Worm (Caenorhabditis elegans): ENCODE data around the gene R08F11.7.

The R08F11.7 gene

ce11 chrV:3756887-3757286, 33.0 kb upstream of the R08F11.7 start, which contains the start of gene gid-7:
TSS of gene gid-7 (minus strand) at chrV:3757074.
- TF ChIP-seq dpl-1 (GFP tag; optimal IDR thresholded peaks at IDR 0.05) (peak; percentile 28 to 61 (median 60)), sup-37 (GFP tag; optimal IDR thresholded peaks at IDR 0.05) (no peak), nhr-85 (tag) (peak; percentile 66), lin-35 (GFP tag; optimal IDR thresholded peaks at IDR 0.05) (peak; percentile 56 to 61), unc-98 (GFP tag; IDR thresholded peaks at IDR 0.05) (no peak), nhr-77 (tag; optimal IDR thresholded peaks at IDR 0.05) (no peak), nhr-20 (tag; optimal IDR thresholded peaks at IDR 0.05) (peak; percentile 59), irx-1 (tag; optimal IDR thresholded peaks at IDR 0.05) (peak; percentile 8), elt-2 (tag; optimal IDR thresholded peaks at IDR 0.05) (no peak), swsn-7 (tag; optimal IDR thresholded peaks at IDR 0.05) (peak; percentile 54), efl-1 (optimal IDR thresholded peaks at IDR 0.05) (peak; percentile 75 to 79), efl-1 (GFP tag; optimal IDR thresholded peaks at IDR 0.05 in 1 of 2) (peak; percentile 67 to 96), mdl-1 (tag; optimal IDR thresholded peaks at IDR 0.05) (peak in 1 of 2 experiments; percentile 39), xbp-1 (tag; optimal IDR thresholded peaks at IDR 0.05) (peak; percentile 35), grh-1 (GFP tag; IDR thresholded peaks at IDR 0.05) (no peak), tlp-1 (tag; optimal IDR thresholded peaks at IDR 0.05) (no peak), nhr-11 (tag; optimal IDR thresholded peaks at IDR 0.05) (peak; percentile 4), nhr-47 (tag; optimal IDR thresholded peaks at IDR 0.05) (peak; percentile 40), lsy-2 (tag; optimal IDR thresholded peaks at IDR 0.05) (peak; percentile 36 to 45), ets-5 (GFP tag; IDR thresholded peaks at IDR 0.05) (no peak), dsc-1 (tag; optimal IDR thresholded peaks at IDR 0.05) (peak; percentile 28), sptf-1 (tag; optimal IDR thresholded peaks at IDR 0.05) (no peak), snu-23 (GFP tag; optimal IDR thresholded peaks at IDR 0.05) (peak; percentile 67), skn-1 (tag; optimal IDR thresholded peaks at IDR 0.05) (peak; percentile 17), ama-1 (optimal IDR thresholded peaks at IDR 0.05) (no peak), nhr-12 (tag; optimal IDR thresholded peaks at IDR 0.05) (no peak), egl-27 (tag; optimal IDR thresholded peaks at IDR 0.05) (no peak), unc-86 (tag; optimal IDR thresholded peaks at IDR 0.05) (peak; percentile 33), fos-1 (tag; optimal IDR thresholded peaks at IDR 0.05) (no peak), C16A3.4 (tag; optimal IDR thresholded peaks at IDR 0.05) (no peak), tbx-2 (tag; optimal IDR thresholded peaks at IDR 0.05) (peak; percentile 39), mep-1 (tag; optimal IDR thresholded peaks at IDR 0.05) (peak; percentile 66)

ce11 chrV:3759419-3759915, 30.4 kb upstream of the R08F11.7 start, which contains the start of gene chk-1:
TSS of gene chk-1 (minus strand) at chrV:3759469.
- no peak for TF ChIP-seq alr-1 (tag; optimal IDR thresholded peaks at IDR 0.05; ENCODE audit: borderline replicate concordance)
- no peak for TF ChIP-seq hlh-17 (GFP tag; optimal IDR thresholded peaks at IDR 0.05; ENCODE audit: borderline replicate concordance)
- peak; percentile 25 for TF ChIP-seq isw-1 (GFP tag; IDR thresholded peaks at IDR 0.05)
- peak; percentile 91 to 96 for TF ChIP-seq lin-35 (GFP tag; optimal IDR thresholded peaks at IDR 0.05)
- TF ChIP-seq dpl-1 (GFP tag; optimal IDR thresholded peaks at IDR 0.05) = peak; percentile 92 to 96 (median 94)
- peak; percentile 6 for TF ChIP-seq jun-1 (tag; optimal IDR thresholded peaks at IDR 0.05)
- no peak for TF ChIP-seq nhr-84 (tag; optimal IDR thresholded peaks at IDR 0.05)
- TF ChIP-seq nhr-85 (tag) = peak; percentile 77
- TF ChIP-seq nhr-47 (tag; optimal IDR thresholded peaks at IDR 0.05) = peak; percentile 76
- peak; percentile 12 for TF ChIP-seq fkh-10 (GFP tag; optimal IDR thresholded peaks at IDR 0.05)
- TF ChIP-seq lsy-2 (tag; optimal IDR thresholded peaks at IDR 0.05) = peak; percentile 66 to 83
- TF ChIP-seq nhr-19 (GFP tag; conservative IDR thresholded peaks at IDR 0.05) = peak; percentile 60
- TF ChIP-seq xbp-1 (tag; optimal IDR thresholded peaks at IDR 0.05) = peak; percentile 67
- TF ChIP-seq grh-1 (GFP tag; IDR thresholded peaks at IDR 0.05) = peak; percentile 12; the same call in 1 of the 2 replicates
- peak; percentile 47 for TF ChIP-seq unc-130 (tag; optimal IDR thresholded peaks at IDR 0.05)
- peak; percentile 21 for TF ChIP-seq irx-1 (tag; optimal IDR thresholded peaks at IDR 0.05)
- TF ChIP-seq fkh-4 (tag; optimal IDR thresholded peaks at IDR 0.05; ENCODE audit: borderline replicate concordance) = no peak
- no peak for TF ChIP-seq sptf-1 (tag; optimal IDR thresholded peaks at IDR 0.05)
- no peak for TF ChIP-seq sup-37 (GFP tag; optimal IDR thresholded peaks at IDR 0.05)
- no peak for TF ChIP-seq elt-2 (tag; optimal IDR thresholded peaks at IDR 0.05)
- TF ChIP-seq blmp-1 (tag; optimal IDR thresholded peaks at IDR 0.05) = peak; percentile 61
- peak; percentile 43 for TF ChIP-seq F16B12.6 (tag; optimal IDR thresholded peaks at IDR 0.05)
- peak; percentile 72 for TF ChIP-seq lin-15B (tag; optimal IDR thresholded peaks at IDR 0.05)
- TF ChIP-seq elt-3 (tag; optimal IDR thresholded peaks at IDR 0.05) = peak in 3 of 6 experiments; percentile 15 to 70 (median 28)
- peak; percentile 61 to 94 for TF ChIP-seq efl-1 (optimal IDR thresholded peaks at IDR 0.05)
- TF ChIP-seq efl-1 (GFP tag; optimal IDR thresholded peaks at IDR 0.05 in 1 of 2) = peak; percentile 94 to 99
- peak; percentile 48 for TF ChIP-seq dsc-1 (tag; optimal IDR thresholded peaks at IDR 0.05)
- TF ChIP-seq snu-23 (GFP tag; optimal IDR thresholded peaks at IDR 0.05) = peak; percentile 76
- no peak for TF ChIP-seq vab-15 (tag; optimal IDR thresholded peaks at IDR 0.05)
- TF ChIP-seq ces-1 (GFP tag; optimal IDR thresholded peaks at IDR 0.05) = no peak
- TF ChIP-seq aly-2 (tag; optimal IDR thresholded peaks at IDR 0.05) = peak; percentile 4
- TF ChIP-seq tlp-1 (tag; optimal IDR thresholded peaks at IDR 0.05) = no peak
- TF ChIP-seq C16A3.4 (tag; optimal IDR thresholded peaks at IDR 0.05) = peak; percentile 67
- TF ChIP-seq tbx-2 (tag; optimal IDR thresholded peaks at IDR 0.05) = peak; percentile 60
- TF ChIP-seq mef-2 (tag; optimal IDR thresholded peaks at IDR 0.05) = peak; percentile 13
